Worm (Caenorhabditis elegans) whole organism, mixed stage, embryonic: ENCODE measurements around the gene pigt-1.

Experiments used
- M03D4.4 ChIP-seq: sonication (generic microtip); optimal IDR thresholded peaks from 2 replicates; lab custom pipeline; 2017; ENCODE audit warnings: mild to moderate bottlenecking, missing genetic modification characterization, missing compliant biosample characterization
- bed-3 ChIP-seq: fragments of 200-800 bp; sonication (Bioruptor generic); optimal IDR thresholded peaks from 3 replicates; lab custom pipeline; 2018; ENCODE audit warnings: mild to moderate bottlenecking, missing genetic modification characterization, moderate library complexity, missing compliant biosample characterization
- blmp-1 ChIP-seq: fragments of 150-350 bp; optimal IDR thresholded peaks from 2 replicates; lab custom pipeline; 2014; ENCODE audit warnings: missing biosample characterization, missing genetic modification characterization
- ceh-39 ChIP-seq: fragments of 150-350 bp; optimal IDR thresholded peaks from 2 replicates; lab custom pipeline; 2014; ENCODE audit warnings: missing biosample characterization, missing genetic modification characterization
- ceh-43 ChIP-seq: fragments of 200-800 bp; sonication (Bioruptor generic); optimal IDR thresholded peaks from 2 replicates; lab custom pipeline; 2018; ENCODE audit warnings: mild to moderate bottlenecking, missing genetic modification characterization, moderate library complexity, missing compliant biosample characterization
- ceh-83 ChIP-seq: fragments of 200-800 bp; sonication (Bioruptor generic); optimal IDR thresholded peaks from 2 replicates; lab custom pipeline; 2018; ENCODE audit warnings: mild to moderate bottlenecking, missing genetic modification characterization, missing compliant biosample characterization
- ces-1 ChIP-seq: fragments of 150-350 bp; optimal IDR thresholded peaks from 2 replicates; lab custom pipeline; 2014; ENCODE audit warnings: missing biosample characterization, missing genetic modification reagents, missing genetic modification characterization
- cnd-1 ChIP-seq: fragments of 200-800 bp; sonication (Bioruptor generic); optimal IDR thresholded peaks from 2 replicates; lab custom pipeline; 2018; ENCODE audit warnings: mild to moderate bottlenecking, missing genetic modification characterization, missing compliant biosample characterization
- drap-1 ChIP-seq: fragments of 200-800 bp; sonication (Bioruptor generic); optimal IDR thresholded peaks from 3 replicates; lab custom pipeline; 2018; ENCODE audit warnings: mild to moderate bottlenecking, missing genetic modification characterization, missing compliant biosample characterization
- elt-1 ChIP-seq: sonication (generic microtip); optimal IDR thresholded peaks from 2 replicates; lab custom pipeline; 2017; ENCODE audit warnings: missing genetic modification characterization, mild to moderate bottlenecking, missing compliant biosample characterization, antibody characterized with exemption, moderate library complexity, borderline replicate concordance; ENCODE audit not compliant: insufficient read depth
- elt-3 ChIP-seq: fragments of 150-350 bp; optimal IDR thresholded peaks from 2 replicates; lab custom pipeline; 2014; ENCODE audit warnings: missing biosample characterization, missing genetic modification characterization
- flh-1 ChIP-seq: fragments of 200-800 bp; sonication (Bioruptor generic); optimal IDR thresholded peaks from 2 replicates; lab custom pipeline; 2018; ENCODE audit warnings: mild to moderate bottlenecking, missing genetic modification characterization, moderate library complexity, missing compliant biosample characterization
- ham-2 ChIP-seq: fragments of 200-800 bp; sonication (Bioruptor generic); optimal IDR thresholded peaks from 2 replicates; lab custom pipeline; 2018; ENCODE audit warnings: mild to moderate bottlenecking, missing genetic modification characterization, missing compliant biosample characterization
- hlh-1 ChIP-seq: fragments of 150-350 bp; optimal IDR thresholded peaks from 2 replicates; lab custom pipeline; 2014; ENCODE audit warnings: missing biosample characterization, missing genetic modification reagents, missing genetic modification characterization
- lin-13 ChIP-seq: fragments of 150-350 bp; optimal IDR thresholded peaks from 2 replicates; lab custom pipeline; 2014; ENCODE audit warnings: missing biosample characterization, missing genetic modification characterization
- lin-32 ChIP-seq: fragments of 200-800 bp; sonication (Bioruptor generic); optimal IDR thresholded peaks from 2 replicates; lab custom pipeline; 2018; ENCODE audit warnings: mild to moderate bottlenecking, missing genetic modification characterization, missing compliant biosample characterization
- lsy-2 ChIP-seq: fragments of 150-350 bp; optimal IDR thresholded peaks from 2 replicates; lab custom pipeline; 2014; ENCODE audit warnings: missing biosample characterization, missing genetic modification characterization
- mab-5 ChIP-seq: fragments of 150-350 bp; optimal IDR thresholded peaks from 2 replicates; lab custom pipeline; 2014; ENCODE audit warnings: missing biosample characterization, missing genetic modification characterization
- mls-2 ChIP-seq: sonication (generic microtip); optimal IDR thresholded peaks from 2 replicates; lab custom pipeline; 2016; ENCODE audit warnings: mild to moderate bottlenecking, missing genetic modification characterization, moderate library complexity, missing compliant biosample characterization
- nhr-12 ChIP-seq: fragments of 150-350 bp; optimal IDR thresholded peaks from 2 replicates; lab custom pipeline; 2014; ENCODE audit warnings: missing biosample characterization, missing genetic modification characterization
- nhr-237 ChIP-seq: fragments of 150-350 bp; optimal IDR thresholded peaks from 2 replicates; lab custom pipeline; 2014; ENCODE audit warnings: missing biosample characterization, missing genetic modification characterization
- nhr-28 ChIP-seq: fragments of 150-350 bp; optimal IDR thresholded peaks from 2 replicates; lab custom pipeline; 2014; ENCODE audit warnings: missing biosample characterization, missing genetic modification characterization
- sem-2 ChIP-seq: fragments of 200-800 bp; sonication (Bioruptor generic); optimal IDR thresholded peaks from 2 replicates; lab custom pipeline; 2018; ENCODE audit warnings: mild to moderate bottlenecking, missing genetic modification characterization, missing compliant biosample characterization
- snpc-4 ChIP-seq: fragments of 150-350 bp; optimal IDR thresholded peaks from 2 replicates; lab custom pipeline; 2014; ENCODE audit warnings: missing biosample characterization, missing genetic modification characterization
- sptf-1 ChIP-seq: sonication (generic microtip); optimal IDR thresholded peaks from 2 replicates; lab custom pipeline; 2017; ENCODE audit warnings: mild to moderate bottlenecking, missing genetic modification characterization, moderate library complexity, missing compliant biosample characterization
- tbx-8 ChIP-seq: fragments of 200-800 bp; sonication (Bioruptor generic); optimal IDR thresholded peaks from 2 replicates; lab custom pipeline; 2018; ENCODE audit warnings: mild to moderate bottlenecking, missing genetic modification characterization, moderate library complexity, missing compliant biosample characterization
- unc-120 ChIP-seq: sonication (generic microtip); optimal IDR thresholded peaks from 2 replicates; lab custom pipeline; 2017; ENCODE audit warnings: missing genetic modification characterization, missing compliant biosample characterization; ENCODE audit not compliant: poor library complexity, severe bottlenecking
- zip-8 ChIP-seq: fragments of 150-350 bp; optimal IDR thresholded peaks from 2 replicates; lab custom pipeline; 2014; ENCODE audit warnings: missing biosample characterization, missing genetic modification characterization

pigt-1 gene

DNA sequence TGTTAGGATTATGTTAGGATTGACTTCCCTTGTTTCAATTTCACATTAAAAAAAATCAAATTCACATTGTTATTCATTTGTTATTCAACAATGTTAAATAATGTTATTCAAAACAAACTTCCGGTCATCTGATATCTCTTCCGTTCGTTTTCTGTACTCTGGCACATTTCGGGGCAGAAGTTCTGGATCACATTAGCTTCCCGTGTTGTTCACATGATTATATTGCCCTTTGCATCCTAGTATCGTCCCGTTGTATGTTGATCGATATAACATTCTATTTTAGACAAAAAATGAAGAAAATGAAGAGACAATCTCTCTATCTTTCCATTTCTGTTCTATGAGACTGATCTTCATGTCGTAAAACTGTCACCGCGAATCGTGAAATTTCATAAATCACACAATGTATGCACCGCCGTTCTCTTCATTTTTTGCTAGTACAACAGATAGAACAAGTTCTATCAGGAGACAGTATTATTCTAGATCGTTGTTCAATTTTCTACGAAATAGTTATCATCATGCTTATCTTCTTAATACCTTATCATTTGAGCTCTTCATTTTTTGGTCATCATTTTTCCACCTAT, 18.5 kb downstream of the pigt-1 start:
- TF ChIP-seq elt-1 (tag; lab: Kevin White, UChicago) (peak; percentile 6), hlh-1 (no peak)

DNA sequence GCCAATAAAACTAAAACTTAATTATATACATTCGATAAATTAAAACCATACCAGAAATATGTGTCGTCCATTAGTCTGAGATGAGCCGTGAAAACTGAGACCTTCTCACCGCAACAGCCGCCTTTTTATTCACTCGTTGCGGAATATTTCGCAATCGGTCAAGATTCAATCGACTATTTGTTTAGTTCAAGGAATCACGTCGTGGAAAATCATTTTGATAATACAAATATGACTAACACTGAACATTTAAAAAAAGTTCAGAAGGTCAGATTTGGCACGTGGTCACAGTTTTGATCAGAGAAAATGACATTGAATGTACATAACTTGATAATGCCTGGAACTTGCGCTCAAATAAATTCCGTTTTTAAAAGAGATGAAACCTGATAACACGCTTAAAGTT, 19.9 kb downstream of the pigt-1 start, which contains the start of gene F17C11.11:
Gene F17C11.11 (minus strand): TSS at position 79 of the 400 bp plus-strand sequence.
- TF ChIP-seq zip-8 (no peak), mab-5 (tag; lab: Kevin White, UChicago) (no peak), hlh-1 (peak; percentile 5)

DNA sequence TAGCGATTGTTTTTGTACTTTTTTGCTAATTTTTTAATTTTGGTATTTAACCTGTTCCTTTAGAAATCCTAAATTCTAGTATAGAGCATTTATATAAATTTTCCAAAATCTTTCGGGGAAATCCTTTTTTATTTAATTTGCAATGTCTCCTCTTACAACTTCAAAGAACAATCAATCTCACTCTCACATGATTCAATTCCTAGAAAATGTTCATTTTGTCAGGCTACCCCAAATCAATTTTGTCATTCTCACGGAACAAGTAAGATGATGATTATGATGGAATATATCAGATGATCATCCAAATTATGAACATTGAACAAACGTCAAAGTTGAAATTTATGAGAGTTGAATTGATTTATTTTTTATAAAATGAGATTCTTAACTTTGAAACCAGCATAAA, 21.3 kb downstream of the pigt-1 start:
- TF ChIP-seq M03D4.4 (tag; lab: Kevin White, UChicago) (no peak), ceh-39 (no peak), elt-3 (no peak), cnd-1 (tag; lab: Kevin White, UChicago) (no peak), ceh-43 (GFP tag; lab: Kevin White, UChicago) (no peak), ces-1 (no peak), blmp-1 (tag; lab: Kevin White, UChicago) (no peak), zip-8 (no peak), snpc-4 (tag; lab: Kevin White, UChicago) (no peak), bed-3 (GFP tag; lab: Kevin White, UChicago) (no peak), drap-1 (GFP tag; lab: Kevin White, UChicago) (no peak), ceh-83 (GFP tag; lab: Kevin White, UChicago) (no peak), lin-13 (tag; lab: Kevin White, UChicago) (no peak), nhr-237 (tag; lab: Kevin White, UChicago) (no peak), elt-1 (tag; lab: Kevin White, UChicago) (no peak), flh-1 (GFP tag; lab: Kevin White, UChicago) (no peak), lin-32 (GFP tag; lab: Kevin White, UChicago) (no peak), sptf-1 (tag; lab: Kevin White, UChicago) (no peak)

DNA sequence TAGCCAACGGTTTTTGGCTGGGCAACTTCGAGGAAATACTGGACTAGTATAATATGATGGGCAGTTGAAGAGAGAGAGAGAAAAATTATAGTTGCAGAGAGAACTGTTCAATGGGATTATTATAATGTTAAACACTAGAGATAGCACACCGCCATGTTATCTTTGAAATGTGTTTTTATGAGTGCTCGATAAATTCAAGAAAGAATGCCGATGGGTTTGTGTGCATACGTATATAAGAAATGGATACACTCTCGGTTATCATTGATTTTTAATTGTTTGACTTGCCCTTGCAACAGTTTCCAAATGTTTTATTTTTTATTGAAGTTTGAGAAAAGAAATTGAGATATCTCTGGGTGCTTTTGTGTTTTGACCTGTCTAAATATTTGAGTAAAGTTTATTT, 21.9 kb downstream of the pigt-1 start, which contains the start of gene F17C11.12:
Gene F17C11.12 (minus strand): TSS at position 240 of the 400 bp plus-strand sequence.
- no peak for TF ChIP-seq drap-1 (GFP tag; lab: Kevin White, UChicago)
- no peak for TF ChIP-seq ham-2 (GFP tag; lab: Kevin White, UChicago)
- no peak for TF ChIP-seq ces-1
- no peak for TF ChIP-seq nhr-237 (tag; lab: Kevin White, UChicago)
- TF ChIP-seq tbx-8 (GFP tag; lab: Kevin White, UChicago), result no peak
- TF ChIP-seq nhr-28 (tag; lab: Kevin White, UChicago), result no peak
- no peak for TF ChIP-seq mls-2
- TF ChIP-seq lin-13 (tag; lab: Kevin White, UChicago), result no peak
- TF ChIP-seq hlh-1, result no peak
- no peak for TF ChIP-seq ceh-83 (GFP tag; lab: Kevin White, UChicago)
- no peak for TF ChIP-seq bed-3 (GFP tag; lab: Kevin White, UChicago)
- TF ChIP-seq, all 35 proteins: peak for 0

DNA sequence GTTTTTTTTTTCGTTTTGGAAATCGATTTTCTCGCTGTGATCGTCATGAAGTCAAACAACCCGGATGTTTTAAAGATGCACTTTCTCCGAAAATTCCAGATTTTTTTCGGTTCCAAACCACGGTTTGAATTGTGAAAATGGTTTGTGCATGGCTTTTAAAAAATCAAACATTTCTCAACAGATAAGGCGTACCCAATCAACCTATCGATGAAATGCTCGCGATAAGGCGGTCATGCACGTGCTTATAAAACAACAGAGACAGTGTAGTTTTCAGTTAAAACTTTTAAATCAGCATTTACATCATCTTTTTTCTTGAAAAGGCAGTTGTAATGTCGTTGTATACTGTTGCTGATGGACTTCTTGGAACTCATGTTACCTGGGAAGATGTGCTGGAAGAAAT, 26.2 kb downstream of the pigt-1 start, which contains the start of gene F58B4.5:
Gene F58B4.5 (plus strand): TSS at position 283 of the 400 bp plus-strand sequence.
- TF ChIP-seq bed-3 (GFP tag; lab: Kevin White, UChicago) (no peak), mab-5 (tag; lab: Kevin White, UChicago) (no peak), ham-2 (GFP tag; lab: Kevin White, UChicago) (no peak), snpc-4 (tag; lab: Kevin White, UChicago) (no peak), flh-1 (GFP tag; lab: Kevin White, UChicago) (no peak), M03D4.4 (tag; lab: Kevin White, UChicago) (no peak), unc-120 (tag; lab: Kevin White, UChicago) (no peak), drap-1 (GFP tag; lab: Kevin White, UChicago) (no peak), sem-2 (no peak), mls-2 (no peak)
- TF ChIP-seq, all 35 proteins: peak for 0

DNA sequence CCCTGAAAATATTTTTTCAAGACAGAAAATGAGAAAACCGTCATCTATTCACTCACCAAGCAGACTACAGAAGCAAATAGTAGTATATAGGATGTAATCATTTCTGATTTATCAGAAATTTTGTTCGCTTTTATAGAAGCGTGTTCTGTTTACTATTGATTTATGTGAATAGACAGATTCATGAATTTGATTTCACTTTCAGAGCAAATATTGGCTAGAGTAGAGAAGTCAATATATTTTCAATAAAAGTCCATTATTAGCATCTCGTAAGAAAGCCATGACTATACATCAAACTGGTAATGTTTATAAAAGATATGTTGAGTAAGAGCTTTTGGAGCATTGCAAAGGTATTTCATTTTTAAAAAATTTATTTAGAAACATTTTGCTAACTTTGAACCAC, 27.4 kb downstream of the pigt-1 start, which contains the start of gene scvp-1:
Gene scvp-1 (minus strand): TSS at position 101 of the 400 bp plus-strand sequence.
- TF ChIP-seq lsy-2 (tag; lab: Kevin White, UChicago) (no peak), lin-32 (GFP tag; lab: Kevin White, UChicago) (no peak), nhr-12 (no peak)
